Worm (Caenorhabditis elegans): ENCODE measurements around the gene sas-6.

ce11 chrIV:13786690-13787089, 1.8 kb downstream of the sas-6 start, which contains the start of gene icap-1:
- no peak for TF ChIP-seq ref-2 (tag; optimal IDR thresholded peaks at IDR 0.05)
- no peak for TF ChIP-seq ama-1 (optimal IDR thresholded peaks at IDR 0.05)
- no peak for TF ChIP-seq fax-1 (tag; optimal IDR thresholded peaks at IDR 0.05)
- TF ChIP-seq npax-4 (tag; optimal IDR thresholded peaks at IDR 0.05) = no peak
- TF ChIP-seq pat-9 (tag; optimal IDR thresholded peaks at IDR 0.05) = no peak
- TF ChIP-seq gmeb-2 (tag; optimal IDR thresholded peaks at IDR 0.05) = no peak
- no peak for TF ChIP-seq pha-4 (tag; optimal IDR thresholded peaks at IDR 0.05)
- no peak for TF ChIP-seq ets-4 (tag; optimal IDR thresholded peaks at IDR 0.05)
- TF ChIP-seq tbx-2 (tag; optimal IDR thresholded peaks at IDR 0.05) = no peak
- no peak for TF ChIP-seq eyg-1 (tag; optimal IDR thresholded peaks at IDR 0.05)
- no peak for TF ChIP-seq ttx-3 (tag; optimal IDR thresholded peaks at IDR 0.05)
- TF ChIP-seq sdc-2 (tag; optimal IDR thresholded peaks at IDR 0.05) = no peak

All from whole organism, late embryonic.